Fruit fly (Drosophila melanogaster) whole organism, embryonic: ENCODE measurements around the gene CG13843.

Experiments used
- BtbVII ChIP-seq: fragments of 200-800 bp; sonication (Bioruptor generic); optimal IDR thresholded peaks from 3 replicates; lab custom pipeline; 2017; ENCODE audit warnings: missing biosample characterization, mild to moderate bottlenecking, missing genetic modification characterization
- CG10366 ChIP-seq: fragments of 200-800 bp; sonication (Bioruptor generic); IDR thresholded peaks from 2 replicates; pipeline ENCODE4 v1.3.6; 2022; ENCODE audit warnings: missing biosample characterization, missing genetic modification characterization
- CG11504 ChIP-seq: fragments of 200-800 bp; sonication (Bioruptor generic); optimal IDR thresholded peaks from 3 replicates; lab custom pipeline; 2019; ENCODE audit warnings: missing biosample characterization, mild to moderate bottlenecking, missing genetic modification characterization, moderate library complexity
- CG12659 ChIP-seq: fragments of 200-800 bp; sonication (Bioruptor generic); optimal IDR thresholded peaks from 3 replicates; lab custom pipeline; 2017; ENCODE audit warnings: mild to moderate bottlenecking, missing biosample characterization, missing genetic modification reagents, missing genetic modification characterization
- CG13123 ChIP-seq: fragments of 200-800 bp; sonication (Bioruptor generic); optimal IDR thresholded peaks from 2 replicates; lab custom pipeline; 2016; ENCODE audit warnings: missing biosample characterization, missing genetic modification characterization
- CG13624 ChIP-seq: fragments of 200-800 bp; sonication (Bioruptor generic); optimal IDR thresholded peaks from 2 replicates; lab custom pipeline; 2016; ENCODE audit warnings: missing biosample characterization, missing genetic modification characterization
- CG13775 ChIP-seq: fragments of 200-800 bp; sonication (Bioruptor generic); optimal IDR thresholded peaks from 3 replicates; lab custom pipeline; 2017; ENCODE audit warnings: missing biosample characterization, mild to moderate bottlenecking, missing genetic modification characterization
- CG14860 ChIP-seq: fragments of 200-800 bp; sonication (Bioruptor generic); IDR thresholded peaks from 3 replicates; pipeline ENCODE4 v1.3.6; 2022; ENCODE audit warnings: missing biosample characterization, missing genetic modification characterization; ENCODE audit not compliant: partially characterized antibody
- CG2116 ChIP-seq: fragments of 200-800 bp; sonication (Bioruptor generic); optimal IDR thresholded peaks from 3 replicates; lab custom pipeline; 2018; ENCODE audit warnings: missing biosample characterization, mild to moderate bottlenecking, missing genetic modification characterization
- CG32772 ChIP-seq: fragments of 200-800 bp; sonication (Bioruptor generic); IDR thresholded peaks from 2 replicates; pipeline ENCODE4 v1.3.6; 2022; ENCODE audit warnings: missing biosample characterization, missing genetic modification characterization
- CG4707 ChIP-seq: fragments of 200-800 bp; sonication (Bioruptor generic); optimal IDR thresholded peaks from 2 replicates; lab custom pipeline; 2018; ENCODE audit warnings: missing biosample characterization, mild to moderate bottlenecking, missing genetic modification characterization, moderate library complexity
- CG5953 ChIP-seq: fragments of 200-800 bp; sonication (Bioruptor generic); IDR thresholded peaks from 2 replicates; pipeline ENCODE4 v1.3.6; 2022; ENCODE audit warnings: missing biosample characterization, missing genetic modification characterization
- CG6654 ChIP-seq: fragments of 200-800 bp; sonication (Bioruptor generic); optimal IDR thresholded peaks from 2 replicates; lab custom pipeline; 2017; ENCODE audit warnings: missing biosample characterization, mild to moderate bottlenecking, missing genetic modification characterization
- CG7963 ChIP-seq: fragments of 200-800 bp; sonication (Bioruptor generic); IDR thresholded peaks from 3 replicates; pipeline ENCODE4 v1.3.6; 2022; ENCODE audit warnings: missing biosample characterization, missing genetic modification characterization; ENCODE audit not compliant: partially characterized antibody
- CG9437 ChIP-seq: fragments of 200-800 bp; sonication (Bioruptor generic); optimal IDR thresholded peaks from 2 replicates; lab custom pipeline; 2018; ENCODE audit warnings: missing biosample characterization, mild to moderate bottlenecking, missing genetic modification characterization
- CG9797 ChIP-seq: fragments of 200-800 bp; sonication (Bioruptor generic); optimal IDR thresholded peaks from 3 replicates; lab custom pipeline; 2018; ENCODE audit warnings: missing biosample characterization, mild to moderate bottlenecking, missing genetic modification characterization
- D19A ChIP-seq: fragments of 200-800 bp; optimal IDR thresholded peaks from 3 replicates; lab custom pipeline; 2019; ENCODE audit warnings: missing biosample characterization, mild to moderate bottlenecking, missing genetic modification characterization, moderate library complexity
- Dll ChIP-seq: fragments of 200-800 bp; sonication (Bioruptor generic); IDR thresholded peaks from 4 replicates; pipeline ENCODE4 v1.3.6; 2022; ENCODE audit warnings: missing biosample characterization, missing genetic modification characterization; ENCODE audit not compliant: partially characterized antibody
- Doc3 ChIP-seq: fragments of 200-800 bp; sonication (Bioruptor generic); IDR thresholded peaks from 3 replicates; pipeline ENCODE4 v1.3.6; 2022; ENCODE audit warnings: missing biosample characterization, missing genetic modification characterization; ENCODE audit not compliant: partially characterized antibody
- E2f2 ChIP-seq: fragments of 200-800 bp; sonication (Bioruptor generic); IDR thresholded peaks from 2 replicates; pipeline ENCODE4 v1.3.6; 2022; ENCODE audit warnings: missing biosample characterization, missing genetic modification characterization
- GATAe ChIP-seq: fragments of 200-800 bp; sonication (Bioruptor generic); conservative IDR thresholded peaks from 2 replicates; pipeline ENCODE4 v1.3.6; 2022; ENCODE audit warnings: missing biosample characterization, missing genetic modification characterization
- Gug ChIP-seq: fragments of 200-800 bp; sonication (Bioruptor generic); IDR thresholded peaks from 4 replicates; pipeline ENCODE4 v1.3.6; 2022; ENCODE audit warnings: missing biosample characterization, missing genetic modification characterization
- HLH4C ChIP-seq: fragments of 200-800 bp; sonication (Bioruptor generic); IDR thresholded peaks from 3 replicates; pipeline ENCODE4 v1.3.6; 2022; ENCODE audit warnings: missing biosample characterization, missing genetic modification characterization; ENCODE audit not compliant: partially characterized antibody
- Hey ChIP-seq: fragments of 200-800 bp; sonication (Bioruptor generic); optimal IDR thresholded peaks from 3 replicates; lab custom pipeline; 2018; ENCODE audit warnings: missing biosample characterization, mild to moderate bottlenecking, missing genetic modification characterization
- Hmx ChIP-seq: fragments of 200-800 bp; sonication (Bioruptor generic); optimal IDR thresholded peaks from 2 replicates; lab custom pipeline; 2016; ENCODE audit warnings: missing biosample characterization, missing genetic modification characterization
- Myb ChIP-seq: fragments of 200-800 bp; sonication (Bioruptor generic); optimal IDR thresholded peaks from 2 replicates; lab custom pipeline; 2016; ENCODE audit warnings: missing biosample characterization, missing genetic modification characterization
- Optix ChIP-seq: fragments of 200-800 bp; sonication (Bioruptor generic); IDR thresholded peaks from 3 replicates; pipeline ENCODE4 v1.3.6; 2022; ENCODE audit warnings: missing biosample characterization, missing genetic modification characterization
- Sox102F ChIP-seq: fragments of 200-800 bp; sonication (Bioruptor generic); optimal IDR thresholded peaks from 2 replicates; lab custom pipeline; 2018; ENCODE audit warnings: missing biosample characterization, mild to moderate bottlenecking, missing genetic modification characterization, moderate library complexity
- Sry-δ ChIP-seq: fragments of 200-800 bp; sonication (Bioruptor generic); optimal IDR thresholded peaks from 2 replicates; lab custom pipeline; 2016; ENCODE audit warnings: missing biosample characterization, missing genetic modification characterization
- Trl ChIP-seq, 3 experiments: fragments of >200 bp in 2 of 3; fragments of 200-800 bp in 1 of 3; sonication (Bioruptor generic) in 1 of 3; optimal IDR thresholded peaks; 2 replicates in 1 of 3; 3 replicates in 2 of 3; lab custom pipeline; 2016 to 2017; ENCODE audit warnings: missing biosample characterization in 1 of 3, missing genetic modification characterization in 1 of 3
- YL-1 ChIP-seq: fragments of 200-800 bp; sonication (Bioruptor generic); optimal IDR thresholded peaks from 3 replicates; lab custom pipeline; 2017; ENCODE audit warnings: missing biosample characterization, mild to moderate bottlenecking, missing genetic modification characterization
- ab ChIP-seq: fragments of 200-800 bp; sonication (Bioruptor generic); optimal IDR thresholded peaks from 2 replicates; lab custom pipeline; 2016; ENCODE audit warnings: missing biosample characterization, missing genetic modification characterization
- bab2 ChIP-seq: fragments of 200-800 bp; sonication (Bioruptor generic); optimal IDR thresholded peaks from 2 replicates; lab custom pipeline; 2016; ENCODE audit warnings: missing biosample characterization, missing genetic modification characterization
- bbx ChIP-seq: fragments of 200-800 bp; sonication (Bioruptor generic); IDR thresholded peaks from 2 replicates; pipeline ENCODE4 v1.3.6; 2022; ENCODE audit warnings: missing biosample characterization, missing genetic modification characterization; ENCODE audit not compliant: partially characterized antibody
- caup ChIP-seq: fragments of 200-800 bp; sonication (Bioruptor generic); optimal IDR thresholded peaks from 3 replicates; lab custom pipeline; 2017; ENCODE audit warnings: missing biosample characterization, mild to moderate bottlenecking, missing genetic modification characterization, moderate library complexity; ENCODE audit not compliant: severe bottlenecking
- chinmo ChIP-seq: fragments of 200-800 bp; sonication (Bioruptor generic); IDR thresholded peaks from 4 replicates; pipeline ENCODE4 v1.3.6; 2022; ENCODE audit warnings: missing biosample characterization, missing genetic modification characterization; ENCODE audit not compliant: partially characterized antibody
- crc ChIP-seq: fragments of 200-800 bp; sonication (Bioruptor generic); optimal IDR thresholded peaks from 2 replicates; lab custom pipeline; 2016; ENCODE audit warnings: missing biosample characterization, missing genetic modification characterization
- crp ChIP-seq, 2 experiments: fragments of 200-800 bp; sonication (Bioruptor generic); optimal IDR thresholded peaks; 2 replicates in 1 of 2; 3 replicates in 1 of 2; lab custom pipeline; 2017; ENCODE audit warnings: missing biosample characterization in 2 of 2, missing genetic modification characterization in 2 of 2, mild to moderate bottlenecking in 1 of 2, moderate library complexity in 1 of 2
- gfzf ChIP-seq: fragments of 200-800 bp; sonication (Bioruptor generic); optimal IDR thresholded peaks from 2 replicates; lab custom pipeline; 2016; ENCODE audit warnings: missing biosample characterization, mild to moderate bottlenecking, missing genetic modification characterization, moderate library complexity
- hkb ChIP-seq, 2 experiments: fragments of 200-800 bp in 1 of 2; fragments of >200 bp in 1 of 2; sonication (Bioruptor generic) in 1 of 2; IDR thresholded peaks in 1 of 2; optimal IDR thresholded peaks in 1 of 2; 2 replicates each; pipeline versions ENCODE4 v1.3.6 to Lab custom; 2017 to 2022; ENCODE audit warnings: missing biosample characterization in 1 of 2, missing genetic modification characterization in 1 of 2
- lbe ChIP-seq: fragments of 200-800 bp; sonication (Bioruptor generic); optimal IDR thresholded peaks from 2 replicates; lab custom pipeline; 2016; ENCODE audit warnings: missing biosample characterization, mild to moderate bottlenecking, missing genetic modification characterization
- mirr ChIP-seq: fragments of 200-800 bp; sonication (Bioruptor generic); optimal IDR thresholded peaks from 3 replicates; lab custom pipeline; 2018; ENCODE audit warnings: missing biosample characterization, mild to moderate bottlenecking, missing genetic modification characterization
- nerfin-2 ChIP-seq: fragments of 200-800 bp; sonication (Bioruptor generic); IDR thresholded peaks from 2 replicates; pipeline ENCODE4 v1.3.6; 2022; ENCODE audit warnings: missing biosample characterization, missing genetic modification characterization; ENCODE audit not compliant: partially characterized antibody
- pzg ChIP-seq: fragments of 200-800 bp; sonication (Bioruptor generic); optimal IDR thresholded peaks from 3 replicates; lab custom pipeline; 2018; ENCODE audit warnings: missing biosample characterization, mild to moderate bottlenecking, missing genetic modification characterization, moderate library complexity
- sens-2 ChIP-seq: fragments of 200-800 bp; sonication (Bioruptor generic); IDR thresholded peaks from 2 replicates; pipeline ENCODE4 v1.3.6; 2022; ENCODE audit warnings: missing biosample characterization, missing genetic modification characterization
- slou ChIP-seq: fragments of 200-800 bp; sonication (Bioruptor generic); optimal IDR thresholded peaks from 3 replicates; lab custom pipeline; 2016; ENCODE audit warnings: missing biosample characterization, missing genetic modification characterization
- trem ChIP-seq: fragments of 200-800 bp; optimal IDR thresholded peaks from 3 replicates; lab custom pipeline; 2019; ENCODE audit warnings: missing biosample characterization, mild to moderate bottlenecking, missing genetic modification characterization, moderate library complexity
- trh ChIP-seq: fragments of 200-800 bp; sonication (Bioruptor generic); optimal IDR thresholded peaks from 2 replicates; lab custom pipeline; 2016; ENCODE audit warnings: missing biosample characterization, missing genetic modification characterization
- yki ChIP-seq: fragments of >200 bp; optimal IDR thresholded peaks from 3 replicates; lab custom pipeline; 2018

CG13843 gene

DNA sequence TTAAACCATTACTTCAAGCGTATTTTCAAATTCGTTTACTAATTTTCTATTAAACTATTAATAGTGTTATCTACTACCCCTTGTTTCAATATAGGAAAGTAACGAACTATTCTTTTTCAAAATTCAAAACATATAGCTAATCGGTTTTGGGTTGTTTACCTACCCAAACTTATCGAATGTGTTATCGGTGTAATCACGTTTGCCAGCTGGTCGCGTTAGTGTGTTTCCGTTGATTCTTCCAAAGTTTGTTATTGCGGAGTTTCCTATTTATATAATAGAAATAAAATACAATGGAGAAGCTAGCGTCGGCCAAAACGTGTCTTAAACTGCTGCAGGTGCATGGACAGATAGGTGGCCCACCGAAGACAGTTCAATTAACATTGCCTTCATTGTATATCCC lies 9.0 kb downstream of the CG13843 start, which contains the start of gene mRpL45 (continued):
- TF ChIP-seq CG12659 (peak; percentile 19), mirr (no peak), E2f2 (GFP tag; lab: Robert Waterston, UW) (peak; percentile 67), CG2116 (peak; percentile 59), CG13775 (GFP tag; lab: Kevin White, UChicago) (no peak), caup (GFP tag; lab: Kevin White, UChicago) (no peak), sens-2 (GFP tag; lab: Robert Waterston, UW) (no peak), Hmx (GFP tag; lab: Kevin White, UChicago) (no peak), Optix (no peak), CG9797 (peak; percentile 20), crc (GFP tag; lab: Kevin White, UChicago) (no peak), bab2 (no peak), CG7963 (GFP tag; lab: Robert Waterston, UW) (no peak), slou (no peak), ab (GFP tag; lab: Kevin White, UChicago) (no peak), CG13624 (GFP tag; lab: Kevin White, UChicago) (no peak), hkb (optimal IDR thresholded peaks at IDR 0.05; lab: Kevin White, UChicago) (no peak), hkb (GFP tag; IDR thresholded peaks at IDR 0.05; lab: Robert Waterston, UW) (no peak), HLH4C (GFP tag; lab: Robert Waterston, UW) (peak; percentile 80), lbe (GFP tag; lab: Kevin White, UChicago) (no peak), gfzf (GFP tag; lab: Kevin White, UChicago) (peak; percentile 66), Trl (optimal IDR thresholded peaks at IDR 0.05; lab: Kevin White, UChicago) (no peak), Trl (GFP tag; optimal IDR thresholded peaks at IDR 0.05; lab: Kevin White, UChicago) (no peak), Doc3 (GFP tag; lab: Robert Waterston, UW) (0 out of 3 replicates have a peak, but pooled peaks have one; percentile 11), CG6654 (GFP tag; lab: Kevin White, UChicago) (no peak), Sry-δ (GFP tag; lab: Kevin White, UChicago) (peak; percentile 17), D19A (tag; lab: Kevin White, UChicago) (no peak), Sox102F (GFP tag; lab: Kevin White, UChicago) (no peak), BtbVII (GFP tag; lab: Kevin White, UChicago) (no peak), Myb (GFP tag; lab: Kevin White, UChicago) (peak; percentile 85), GATAe (GFP tag; lab: Robert Waterston, UW) (no peak), CG9437 (GFP tag; lab: Kevin White, UChicago) (no peak), CG32772 (GFP tag; lab: Robert Waterston, UW) (no peak), CG5953 (GFP tag; lab: Robert Waterston, UW) (no peak), yki (lab: Kevin White, UChicago) (no peak), nerfin-2 (GFP tag; lab: Robert Waterston, UW) (peak; percentile 55; the same call in 1 of the 2 replicates), CG4707 (GFP tag; lab: Kevin White, UChicago) (no peak), pzg (GFP tag; lab: Kevin White, UChicago) (peak; percentile 50), bbx (GFP tag; lab: Robert Waterston, UW) (peak; percentile 55), trem (tag; lab: Kevin White, UChicago) (peak; percentile 37), CG11504 (tag; lab: Kevin White, UChicago) (no peak), Gug (GFP tag; lab: Robert Waterston, UW) (no peak), CG14860 (GFP tag; lab: Robert Waterston, UW) (0 out of 3 replicates have a peak, but pooled peaks have one; percentile 34), trh (GFP tag; lab: Kevin White, UChicago) (no peak), CG10366 (GFP tag; lab: Robert Waterston, UW) (no peak), chinmo (GFP tag; lab: Robert Waterston, UW) (no peak; the same call in 3 of the 4 replicates), CG13123 (GFP tag; lab: Kevin White, UChicago) (no peak), Dll (GFP tag; lab: Robert Waterston, UW) (0 out of 4 replicates have a peak, but pooled peaks have one; percentile 34), crp (GFP tag; optimal IDR thresholded peaks at IDR 0.05; lab: Kevin White, UChicago) (peak in 1 of 2 experiments; percentile 80), Hey (no peak), YL-1 (no peak)
